Worm (Caenorhabditis elegans): Measurements from ENCODE around the gene golg-2.

ce11 chrII:5071265-5071664 is 31.4 kb upstream of the golg-2 start, which contains the start of gene C27A2.7:
- no peak for TF ChIP-seq nhr-28 (tag; optimal IDR thresholded peaks at IDR 0.05)
- TF ChIP-seq ceh-28 (tag; optimal IDR thresholded peaks at IDR 0.05) = no peak
- TF ChIP-seq ceh-82 (tag; optimal IDR thresholded peaks at IDR 0.05) = no peak

Data from whole organism, L3 larva.